Worm (Caenorhabditis elegans) whole organism, young adult: ENCODE measurements around the gene F49C12.1.

Experiments
- B0261.1 ChIP-seq: sonication (generic microtip); optimal IDR thresholded peaks from 2 replicates; lab custom pipeline; 2016; ENCODE audit warnings: mild to moderate bottlenecking, missing genetic modification characterization, moderate library complexity, missing compliant biosample characterization
- B0336.3 ChIP-seq: fragments of 200-800 bp; sonication (Bioruptor generic); IDR thresholded peaks from 2 replicates; pipeline ENCODE4 v1.3.6; 2022; ENCODE audit warnings: missing genetic modification characterization, missing compliant biosample characterization
- F10E7.11 ChIP-seq: sonication (generic microtip); optimal IDR thresholded peaks from 2 replicates; lab custom pipeline; 2017; ENCODE audit warnings: mild to moderate bottlenecking, missing genetic modification characterization, moderate library complexity, missing compliant biosample characterization
- F52B5.7 ChIP-seq: sonication (generic microtip); optimal IDR thresholded peaks from 2 replicates; lab custom pipeline; 2016; ENCODE audit warnings: mild to moderate bottlenecking, missing genetic modification characterization, missing compliant biosample characterization
- F57C9.4 ChIP-seq: sonication (generic microtip); optimal IDR thresholded peaks from 2 replicates; lab custom pipeline; 2017; ENCODE audit warnings: mild to moderate bottlenecking, missing genetic modification characterization, missing compliant biosample characterization
- Y53G8AR.9 ChIP-seq: fragments of 200-800 bp; sonication (Bioruptor generic); conservative IDR thresholded peaks from 2 replicates; pipeline ENCODE4 v1.3.6; 2022; ENCODE audit warnings: missing genetic modification reagents, missing genetic modification characterization, missing compliant biosample characterization
- ama-1 ChIP-seq, 3 experiments: fragments of 150-350 bp in 1 of 3; sonication (generic microtip) in 2 of 3; optimal IDR thresholded peaks; 2 replicates each; lab custom pipeline; 2014 to 2018; ENCODE audit warnings: missing biosample characterization in 2 of 3, missing genetic modification characterization in 2 of 3, missing genetic modification reagents in 2 of 3
- aptf-3 ChIP-seq: fragments of 200-800 bp; sonication (Bioruptor generic); IDR thresholded peaks from 2 replicates; pipeline ENCODE4 v1.3.6; 2022; ENCODE audit warnings: missing genetic modification characterization, missing compliant biosample characterization
- athp-1 ChIP-seq: sonication (generic microtip); optimal IDR thresholded peaks from 2 replicates; lab custom pipeline; 2017; ENCODE audit warnings: mild to moderate bottlenecking, missing genetic modification characterization, missing compliant biosample characterization
- attf-5 ChIP-seq: fragments of 200-800 bp; sonication (Bioruptor generic); optimal IDR thresholded peaks from 2 replicates; lab custom pipeline; 2018; ENCODE audit warnings: mild to moderate bottlenecking, missing genetic modification characterization, missing compliant biosample characterization
- bed-1 ChIP-seq: fragments of 200-800 bp; sonication (Bioruptor generic); IDR thresholded peaks from 2 replicates; pipeline ENCODE4 v1.3.6; 2022; ENCODE audit warnings: missing genetic modification reagents, missing genetic modification characterization, missing compliant biosample characterization
- cebp-1 ChIP-seq, 2 experiments: fragments of 200-800 bp in 1 of 2; sonication (Bioruptor generic) in 1 of 2; sonication (generic microtip) in 1 of 2; IDR thresholded peaks in 1 of 2; optimal IDR thresholded peaks in 1 of 2; 2 replicates each; pipeline versions ENCODE4 v1.3.6 to Lab custom; 2017 to 2022; ENCODE audit warnings: missing compliant biosample characterization in 2 of 2, missing genetic modification characterization in 2 of 2, mild to moderate bottlenecking in 1 of 2, missing genetic modification reagents in 1 of 2, moderate library complexity in 1 of 2
- dox-1 ChIP-seq: fragments of 200-800 bp; sonication (Bioruptor generic); IDR thresholded peaks from 2 replicates; pipeline ENCODE4 v1.3.6; 2022; ENCODE audit warnings: missing genetic modification reagents, missing genetic modification characterization, missing compliant biosample characterization
- egl-18 ChIP-seq: fragments of 200-800 bp; sonication (Bioruptor generic); IDR thresholded peaks from 2 replicates; pipeline ENCODE4 v1.3.6; 2022; ENCODE audit warnings: missing genetic modification reagents, missing genetic modification characterization, missing compliant biosample characterization
- egl-44 ChIP-seq: fragments of 200-800 bp; sonication (Bioruptor generic); IDR thresholded peaks from 2 replicates; pipeline ENCODE4 v1.3.6; 2022; ENCODE audit warnings: missing genetic modification reagents, missing genetic modification characterization, missing compliant biosample characterization
- ekl-4 ChIP-seq: fragments of 200-800 bp; sonication (Bioruptor generic); IDR thresholded peaks from 2 replicates; pipeline ENCODE4 v1.3.6; 2022; ENCODE audit warnings: missing genetic modification reagents, missing genetic modification characterization, missing compliant biosample characterization
- gei-17 ChIP-seq: fragments of 200-800 bp; sonication (Bioruptor generic); optimal IDR thresholded peaks from 2 replicates; lab custom pipeline; 2018; ENCODE audit warnings: mild to moderate bottlenecking, missing genetic modification characterization, missing compliant biosample characterization
- him-1 ChIP-seq: sonication (generic microtip); optimal IDR thresholded peaks from 2 replicates; lab custom pipeline; 2016; ENCODE audit warnings: missing genotype, missing genetic modification reagents, missing genetic modification characterization, missing compliant biosample characterization
- hmg-1.2 ChIP-seq: fragments of 200-800 bp; sonication (Bioruptor generic); IDR thresholded peaks from 2 replicates; pipeline ENCODE4 v1.3.6; 2022; ENCODE audit warnings: missing genetic modification reagents, missing genetic modification characterization, missing compliant biosample characterization
- hrde-1 ChIP-seq: sonication (generic microtip); optimal IDR thresholded peaks from 2 replicates; lab custom pipeline; 2016; ENCODE audit warnings: missing genetic modification characterization, mild to moderate bottlenecking, missing compliant biosample characterization, moderate library complexity, missing genotype, missing genetic modification reagents, borderline replicate concordance
- let-526 ChIP-seq: fragments of 200-800 bp; sonication (Bioruptor generic); IDR thresholded peaks from 2 replicates; pipeline ENCODE4 v1.3.6; 2022; ENCODE audit warnings: missing genetic modification reagents, missing genetic modification characterization, missing compliant biosample characterization
- let-607 ChIP-seq, 2 experiments: fragments of 200-800 bp in 1 of 2; sonication (Bioruptor generic) in 1 of 2; sonication (generic microtip) in 1 of 2; optimal IDR thresholded peaks; 2 replicates each; lab custom pipeline; 2016 to 2018; ENCODE audit warnings: mild to moderate bottlenecking in 2 of 2, missing compliant biosample characterization in 2 of 2, missing genetic modification characterization in 2 of 2, moderate library complexity in 2 of 2, missing genotype in 1 of 2
- lin-26 ChIP-seq: fragments of 200-800 bp; sonication (Bioruptor generic); IDR thresholded peaks from 2 replicates; pipeline ENCODE4 v1.3.6; 2022; ENCODE audit warnings: missing genetic modification reagents, missing genetic modification characterization, missing compliant biosample characterization
- lin-35 ChIP-seq, 3 experiments: fragments of 150-350 bp in 2 of 3; sonication (generic microtip) in 1 of 3; optimal IDR thresholded peaks; 2 replicates each; lab custom pipeline; 2014 to 2018; ENCODE audit warnings: missing biosample characterization in 3 of 3, missing genetic modification characterization in 3 of 3, missing genetic modification reagents in 3 of 3
- lsl-1 ChIP-seq: fragments of 200-800 bp; sonication (Bioruptor generic); optimal IDR thresholded peaks from 2 replicates; lab custom pipeline; 2018; ENCODE audit warnings: mild to moderate bottlenecking, missing genetic modification characterization, moderate library complexity, missing compliant biosample characterization
- lsy-27 ChIP-seq: sonication (generic microtip); optimal IDR thresholded peaks from 2 replicates; lab custom pipeline; 2017; ENCODE audit warnings: missing genetic modification characterization, mild to moderate bottlenecking, missing compliant biosample characterization, antibody characterized with exemption, missing genotype, borderline replicate concordance; ENCODE audit not compliant: insufficient read depth
- madf-3 ChIP-seq: fragments of 200-800 bp; sonication (Bioruptor generic); IDR thresholded peaks from 2 replicates; pipeline ENCODE4 v1.3.6; 2022; ENCODE audit warnings: missing genetic modification reagents, missing genetic modification characterization, missing compliant biosample characterization
- madf-6 ChIP-seq: fragments of 200-800 bp; sonication (Bioruptor generic); IDR thresholded peaks from 2 replicates; pipeline ENCODE4 v1.3.6; 2022; ENCODE audit warnings: missing genetic modification reagents, missing genetic modification characterization, missing compliant biosample characterization
- nhr-80 ChIP-seq: sonication (generic microtip); optimal IDR thresholded peaks from 2 replicates; lab custom pipeline; 2016; ENCODE audit warnings: missing genetic modification characterization, missing compliant biosample characterization
- repo-1 ChIP-seq: sonication (generic microtip); optimal IDR thresholded peaks from 2 replicates; lab custom pipeline; 2017; ENCODE audit warnings: mild to moderate bottlenecking, missing genetic modification characterization, missing compliant biosample characterization
- snpc-1.1 ChIP-seq: sonication (generic microtip); optimal IDR thresholded peaks from 2 replicates; lab custom pipeline; 2017; ENCODE audit warnings: missing genetic modification characterization, mild to moderate bottlenecking, missing compliant biosample characterization, antibody characterized with exemption, moderate library complexity, missing genotype, missing genetic modification reagents; ENCODE audit not compliant: insufficient read depth
- snpc-3.4 ChIP-seq: sonication (generic microtip); optimal IDR thresholded peaks from 2 replicates; lab custom pipeline; 2017; ENCODE audit warnings: missing genetic modification characterization, mild to moderate bottlenecking, missing compliant biosample characterization, antibody characterized with exemption, moderate library complexity, missing genotype, missing genetic modification reagents
- snpc-4 ChIP-seq, 5 experiments: fragments of 150-350 bp in 1 of 5; sonication (generic microtip) in 4 of 5; optimal IDR thresholded peaks; 2 replicates each; lab custom pipeline; 2014 to 2018; ENCODE audit warnings: missing genetic modification characterization in 5 of 5, missing biosample characterization in 3 of 5, antibody characterized with exemption in 2 of 5, mild to moderate bottlenecking in 2 of 5, missing compliant biosample characterization in 2 of 5, missing genotype in 2 of 5, moderate library complexity in 2 of 5, missing genetic modification reagents in 1 of 5
- ztf-18 ChIP-seq: sonication (generic microtip); optimal IDR thresholded peaks from 2 replicates; lab custom pipeline; 2016; ENCODE audit warnings: missing genotype, mild to moderate bottlenecking, missing genetic modification characterization, missing compliant biosample characterization
- ztf-22 ChIP-seq: fragments of 200-800 bp; sonication (Bioruptor generic); optimal IDR thresholded peaks from 2 replicates; lab custom pipeline; 2018; ENCODE audit warnings: mild to moderate bottlenecking, missing genetic modification characterization, moderate library complexity, missing compliant biosample characterization

F49C12.1 gene

ce11 chrIV:9321039-9321851 is 25.1 kb upstream of the F49C12.1 start, which contains the start of the genes F49C12.12 and vha-17 (continued):
- TF ChIP-seq dox-1 (GFP tag; lab: Robert Waterston, UW), result peak; percentile 49; the same call in 1 of the 2 replicates
- no peak for TF ChIP-seq gei-17 (GFP tag; lab: Kevin White, UChicago)
- TF ChIP-seq lsy-27 (tag; lab: Kevin White, UChicago), result no peak
- 0 out of 2 replicates have a peak, but pooled peaks have one; percentile 28 for TF ChIP-seq ekl-4 (GFP tag; lab: Robert Waterston, UW)

ce11 chrIV:9320023-9320422 is 23.9 kb upstream of the F49C12.1 start:
- TF ChIP-seq F52B5.7 (tag; lab: Kevin White, UChicago), result peak; percentile 70
- peak; percentile 64 for TF ChIP-seq snpc-1.1
- no peak for TF ChIP-seq hmg-1.2 (GFP tag; lab: Robert Waterston, UW)
- 0 out of 2 replicates have a peak, but pooled peaks have one; percentile 45 for TF ChIP-seq Y53G8AR.9 (GFP tag; lab: Robert Waterston, UW)
- TF ChIP-seq nhr-80 (tag; lab: Kevin White, UChicago), result no peak
- no peak for TF ChIP-seq ama-1 (optimal IDR thresholded peaks at IDR 0.05; lab: Kevin White, UChicago)
- TF ChIP-seq ama-1 (GFP tag; optimal IDR thresholded peaks at IDR 0.05; lab: Kevin White, UChicago), result peak in 1 of 2 experiments; percentile 42
- TF ChIP-seq lsl-1 (GFP tag; lab: Kevin White, UChicago), result no peak
- TF ChIP-seq egl-44 (GFP tag; lab: Robert Waterston, UW), result no peak
- TF ChIP-seq lin-26 (GFP tag; lab: Robert Waterston, UW), result peak; percentile 58; the same call in 1 of the 2 replicates
- TF ChIP-seq let-607 (tag; optimal IDR thresholded peaks at IDR 0.05; lab: Kevin White, UChicago), result peak in 1 of 2 experiments; percentile 13
- peak; percentile 36; the same call in 1 of the 2 replicates for TF ChIP-seq B0336.3 (GFP tag; lab: Robert Waterston, UW)
- TF ChIP-seq him-1 (tag; lab: Kevin White, UChicago), result peak; percentile 48
- TF ChIP-seq hrde-1, result peak; percentile 81
- no peak for TF ChIP-seq cebp-1 (GFP tag; IDR thresholded peaks at IDR 0.05; lab: Robert Waterston, UW)
- peak; percentile 14 for TF ChIP-seq cebp-1 (tag; optimal IDR thresholded peaks at IDR 0.05; lab: Kevin White, UChicago)
- 0 out of 2 replicates have a peak, but pooled peaks have one; percentile 37 for TF ChIP-seq bed-1
- peak; percentile 57; the same call in 1 of the 2 replicates for TF ChIP-seq let-526 (GFP tag; lab: Robert Waterston, UW)

- TF ChIP-seq lin-35 (GFP tag; optimal IDR thresholded peaks at IDR 0.05; lab: Kevin White, UChicago), result peak in 1 of 3 experiments; percentile 22
- TF ChIP-seq egl-18, result no peak
- no peak for TF ChIP-seq snpc-1.1
These were observed 22.9 kb upstream of the F49C12.1 start, which contains the start of the genes F49C12.11 and nemt-1 for ce11 chrIV:9319080-9319479. F49C12.11 (plus strand) TSS chrIV:9319380. nemt-1 (minus strand) TSS chrIV:9319439.

- TF ChIP-seq snpc-3.4, result peak; percentile 3
- no peak for TF ChIP-seq let-526 (GFP tag; lab: Robert Waterston, UW)
- no peak for TF ChIP-seq madf-3 (GFP tag; lab: Robert Waterston, UW)
- no peak for TF ChIP-seq snpc-4 (GFP tag; optimal IDR thresholded peaks at IDR 0.05; lab: Kevin White, UChicago)
- peak in 1 of 4 experiments; percentile 10 for TF ChIP-seq snpc-4 (tag; optimal IDR thresholded peaks at IDR 0.05; lab: Kevin White, UChicago)
- no peak for TF ChIP-seq attf-5 (GFP tag; lab: Kevin White, UChicago)
- no peak for TF ChIP-seq ztf-18
- TF ChIP-seq B0261.1 (tag; lab: Kevin White, UChicago), result no peak
- peak; percentile 25 for TF ChIP-seq athp-1 (tag; lab: Kevin White, UChicago)
- peak; percentile 52 for TF ChIP-seq F10E7.11
- TF ChIP-seq F57C9.4, result no peak
- TF ChIP-seq madf-6 (GFP tag; lab: Robert Waterston, UW), result peak; percentile 46; the same call in 1 of the 2 replicates
- peak; percentile 41 for TF ChIP-seq repo-1 (tag; lab: Kevin White, UChicago)
- 0 out of 2 replicates have a peak, but pooled peaks have one; percentile 22 for TF ChIP-seq aptf-3 (GFP tag; lab: Robert Waterston, UW)
- no peak for TF ChIP-seq ztf-22 (GFP tag; lab: Kevin White, UChicago)
These were observed 22.0 kb upstream of the F49C12.1 start for ce11 chrIV:9318147-9318546.
